Worm (Caenorhabditis elegans) whole organism, L4/young adult: ENCODE measurements around the gene srw-103.

ENCODE experiments used
- W03F9.2 ChIP-seq: fragments of 150-350 bp; optimal IDR thresholded peaks from 2 replicates; lab custom pipeline; 2014; ENCODE audit warnings: missing biosample characterization, missing genetic modification characterization
- dao-5 ChIP-seq: sonication (generic microtip); optimal IDR thresholded peaks from 2 replicates; lab custom pipeline; 2016; ENCODE audit warnings: missing genotype, missing genetic modification characterization, moderate library complexity, missing compliant biosample characterization
- him-1 ChIP-seq: sonication (generic microtip); optimal IDR thresholded peaks from 2 replicates; lab custom pipeline; 2016; ENCODE audit warnings: missing genotype, missing genetic modification reagents, missing genetic modification characterization, missing compliant biosample characterization

ce11 chrV:1699228-1699795 lies 17.7 kb upstream of the srw-103 start:
- no peak for TF ChIP-seq W03F9.2 (tag; lab: Kevin White, UChicago)
- no peak for TF ChIP-seq dao-5 (tag; lab: Kevin White, UChicago)
- no peak for TF ChIP-seq him-1
